Fruit fly (Drosophila melanogaster): ENCODE results near the gene CG14983.

The CG14983 gene

DNA sequence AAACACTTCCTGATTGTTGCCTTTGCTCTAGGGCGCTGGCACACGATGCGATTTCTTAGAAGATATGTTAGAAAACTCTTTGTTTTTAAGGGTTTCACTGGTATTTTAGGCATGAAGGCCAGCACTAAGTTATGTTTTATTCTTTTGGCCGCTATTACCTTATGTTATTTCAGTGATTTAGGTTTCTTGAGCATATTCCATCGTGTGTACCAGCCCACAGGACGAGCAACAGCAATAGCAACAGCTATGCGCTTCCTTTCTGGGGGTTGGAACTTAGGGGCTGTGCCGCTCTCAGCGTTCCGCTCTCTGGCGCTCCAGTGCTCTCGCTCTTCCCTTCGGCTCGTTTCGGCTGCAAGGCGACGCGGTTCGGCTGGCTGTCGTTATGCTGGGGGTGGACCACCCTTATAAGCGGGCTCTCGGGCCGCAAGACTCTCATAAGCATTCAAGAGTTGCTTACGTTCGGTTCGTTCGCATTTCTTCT, 34.4 kb upstream of the CG14983 start, which contains the start of gene scrt (continued):
- TF ChIP-seq lilli (GFP tag; optimal IDR thresholded peaks at IDR 0.05) = peak; percentile 34
- TF ChIP-seq stc (GFP tag; IDR thresholded peaks at IDR 0.05) = no peak
- TF ChIP-seq D (optimal IDR thresholded peaks at IDR 0.05) = peak; percentile 55
- peak; percentile 57 for TF ChIP-seq D (GFP tag; optimal IDR thresholded peaks at IDR 0.05)
- no peak for TF ChIP-seq CG3407 (GFP tag; optimal IDR thresholded peaks at IDR 0.05)
- peak; percentile 66 for TF ChIP-seq CG17829 (tag; optimal IDR thresholded peaks at IDR 0.05)
- TF ChIP-seq sug (tag; optimal IDR thresholded peaks at IDR 0.05) = no peak
- TF ChIP-seq CG4360 (GFP tag; IDR thresholded peaks at IDR 0.05) = no peak
- TF ChIP-seq dpn (GFP tag; optimal IDR thresholded peaks at IDR 0.05) = peak in 1 of 2 experiments; percentile 9
- no peak for TF ChIP-seq CG1647 (GFP tag; optimal IDR thresholded peaks at IDR 0.05)
- no peak for TF ChIP-seq ab (GFP tag; optimal IDR thresholded peaks at IDR 0.05)
- TF ChIP-seq D19A (tag; optimal IDR thresholded peaks at IDR 0.05) = peak; percentile 12
- TF ChIP-seq CG4282 (GFP tag; optimal IDR thresholded peaks at IDR 0.05) = no peak
- no peak for TF ChIP-seq CG7786 (GFP tag; optimal IDR thresholded peaks at IDR 0.05)
- no peak for TF ChIP-seq Hr39 (optimal IDR thresholded peaks at IDR 0.05)
- no peak for TF ChIP-seq CG4707 (GFP tag; optimal IDR thresholded peaks at IDR 0.05)
- TF ChIP-seq CG14050 (GFP tag; IDR thresholded peaks at IDR 0.05) = peak; percentile 18; the same call in 1 of the 3 replicates
- TF ChIP-seq Mes4 (GFP tag; optimal IDR thresholded peaks at IDR 0.05) = no peak
- TF ChIP-seq ERR (GFP tag; optimal IDR thresholded peaks at IDR 0.05) = peak; percentile 30
- TF ChIP-seq CG17186 (GFP tag; optimal IDR thresholded peaks at IDR 0.05) = no peak
- no peak for TF ChIP-seq CG14441 (GFP tag; IDR thresholded peaks at IDR 0.05)
- TF ChIP-seq caup (GFP tag; optimal IDR thresholded peaks at IDR 0.05; ENCODE audit: severe bottlenecking) = no peak
- no peak for TF ChIP-seq Atf3 (GFP tag; optimal IDR thresholded peaks at IDR 0.05)
- 0 out of 2 replicates have a peak, but pooled peaks have one; percentile 33 for TF ChIP-seq CG17328 (GFP tag; IDR thresholded peaks at IDR 0.05)
- TF ChIP-seq Sry-β (GFP tag; optimal IDR thresholded peaks at IDR 0.05) = no peak
- no peak for TF ChIP-seq CG7987 (GFP tag; optimal IDR thresholded peaks at IDR 0.05)
- peak; percentile 82 for TF ChIP-seq CG30020 (tag; optimal IDR thresholded peaks at IDR 0.05)
- TF ChIP-seq hth (optimal IDR thresholded peaks at IDR 0.05) = no peak
- peak; percentile 51 for TF ChIP-seq Hsf (GFP tag; optimal IDR thresholded peaks at IDR 0.05)
- no peak for TF ChIP-seq BEAF-32 (GFP tag; optimal IDR thresholded peaks at IDR 0.05)
- TF ChIP-seq seq (GFP tag; IDR thresholded peaks at IDR 0.05) = peak; percentile 73
- TF ChIP-seq TFAM (GFP tag; optimal IDR thresholded peaks at IDR 0.05) = no peak
- no peak for TF ChIP-seq CG9932 (GFP tag; IDR thresholded peaks at IDR 0.05)
- peak; percentile 72 for TF ChIP-seq CG12391 (tag; optimal IDR thresholded peaks at IDR 0.05)
- no peak for TF ChIP-seq cad (GFP tag; optimal IDR thresholded peaks at IDR 0.05)
- TF ChIP-seq CG14860 (GFP tag; IDR thresholded peaks at IDR 0.05; ENCODE audit: partially characterized antibody) = no peak; the same call in 2 of the 3 replicates
- no peak for TF ChIP-seq Abd-B (GFP tag; optimal IDR thresholded peaks at IDR 0.05)
- peak; percentile 51 for TF ChIP-seq amos (GFP tag; IDR thresholded peaks at IDR 0.05; ENCODE audit: partially characterized antibody)
- TF ChIP-seq CoRest (tag; optimal IDR thresholded peaks at IDR 0.05) = peak; percentile 54
- TF ChIP-seq fu2 (GFP tag; optimal IDR thresholded peaks at IDR 0.05) = no peak
- peak; percentile 55; the same call in 1 of the 3 replicates for TF ChIP-seq ci (GFP tag; IDR thresholded peaks at IDR 0.05)
- peak; percentile 76 for TF ChIP-seq zfh1 (GFP tag; IDR thresholded peaks at IDR 0.05)
- TF ChIP-seq abd-A (tag; optimal IDR thresholded peaks at IDR 0.05) = no peak
- no peak for TF ChIP-seq CkIIα-i1 (GFP tag; IDR thresholded peaks at IDR 0.05)
- TF ChIP-seq NK7.1 (GFP tag; optimal IDR thresholded peaks at IDR 0.05) = no peak
- no peak for TF ChIP-seq Adf1 (GFP tag; IDR thresholded peaks at IDR 0.05)
- peak; percentile 28 for TF ChIP-seq CG18619 (GFP tag; optimal IDR thresholded peaks at IDR 0.05)
- TF ChIP-seq CG8924 (tag; optimal IDR thresholded peaks at IDR 0.05) = peak; percentile 76
- no peak for TF ChIP-seq CG16863 (GFP tag; optimal IDR thresholded peaks at IDR 0.05)
- TF ChIP-seq ato (GFP tag; IDR thresholded peaks at IDR 0.05; ENCODE audit: partially characterized antibody) = no peak
- peak; percentile 29 for TF ChIP-seq jing (GFP tag; optimal IDR thresholded peaks at IDR 0.05)
- no peak for TF ChIP-seq cas (GFP tag; IDR thresholded peaks at IDR 0.05)
